Worm (Caenorhabditis elegans): ENCODE data around the gene plk-1.

DNA sequence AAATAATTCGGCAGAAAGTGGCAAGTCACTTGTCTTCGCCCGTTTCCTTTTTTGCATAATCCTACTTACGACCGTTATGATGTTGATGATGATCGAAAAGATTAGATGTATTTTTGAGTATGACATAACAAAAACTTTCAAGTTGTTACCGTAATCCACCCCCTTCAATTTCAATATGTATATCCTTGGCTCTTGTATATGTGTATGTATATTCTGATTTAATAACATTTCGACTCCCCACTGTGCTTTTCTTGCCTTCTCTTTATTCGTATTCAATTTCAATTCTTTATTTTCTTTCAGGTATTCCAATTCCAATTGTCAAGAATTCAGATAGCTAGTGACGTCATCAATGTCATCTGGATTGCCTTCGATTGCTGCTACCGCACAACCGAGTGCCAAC is 34.2 kb upstream of the plk-1 start, which contains the start of gene pros-1:
- no peak for TF ChIP-seq ama-1 (optimal IDR thresholded peaks at IDR 0.05)
- TF ChIP-seq sea-1 (GFP tag; conservative IDR thresholded peaks at IDR 0.05) = no peak
- no peak for TF ChIP-seq pes-1 (GFP tag; IDR thresholded peaks at IDR 0.05)
- TF ChIP-seq hnd-1 (tag; optimal IDR thresholded peaks at IDR 0.05) = no peak
- no peak for TF ChIP-seq flt-1 (GFP tag; IDR thresholded peaks at IDR 0.05)
